Worm (Caenorhabditis elegans): Measurements from ENCODE around the gene srx-108.

- no peak for TF ChIP-seq lin-13 (GFP tag; optimal IDR thresholded peaks at IDR 0.05)
- no peak for TF ChIP-seq ZK337.2 (GFP tag; IDR thresholded peaks at IDR 0.05)
- TF ChIP-seq unc-39 (tag; optimal IDR thresholded peaks at IDR 0.05): no peak
- no peak for TF ChIP-seq daf-12 (tag; optimal IDR thresholded peaks at IDR 0.05)
- no peak for TF ChIP-seq lin-39 (tag; optimal IDR thresholded peaks at IDR 0.05)
- TF ChIP-seq nhr-28 (tag; optimal IDR thresholded peaks at IDR 0.05): no peak
- no peak for TF ChIP-seq skn-1 (tag; optimal IDR thresholded peaks at IDR 0.05)
- TF ChIP-seq pha-4 (GFP tag; IDR thresholded peaks at IDR 0.05): no peak
- no peak for TF ChIP-seq pha-4 (tag; optimal IDR thresholded peaks at IDR 0.05)
Observed at ce11 chrII:3673493-3673892, 31.9 kb upstream of the srx-108 start, which contains the start of gene sea-1.
